Worm (Caenorhabditis elegans): Measurements from ENCODE around the gene Y81G3A.1.
A peak's percentile ranks its signal among the peaks of the same experiment; 100 is the strongest.
"Not testable (repeated sequence)": the region's sequence is repeated elsewhere in the genome, so short reads cannot be mapped to it uniquely, and the experiment has no call there.

Gene Y81G3A.1

DNA sequence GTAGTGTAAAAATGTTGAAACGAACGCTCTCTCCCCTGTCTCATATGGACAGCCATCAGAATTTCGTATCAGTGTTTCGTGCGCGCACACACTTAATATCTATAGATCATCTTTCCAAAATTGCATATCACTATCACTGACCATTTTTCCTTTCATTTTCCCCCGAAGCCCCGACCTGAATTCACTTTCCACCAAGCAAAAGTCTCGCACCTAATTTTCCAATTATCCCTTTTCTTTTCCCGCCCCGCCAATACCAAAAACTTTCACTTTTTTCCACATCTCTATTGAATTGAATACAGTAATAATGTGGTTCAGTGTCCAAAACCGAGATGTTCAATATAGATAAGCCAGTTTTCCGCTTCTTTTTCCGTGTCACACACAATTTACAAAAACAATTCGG, 30.3 kb downstream of the Y81G3A.1 start:
- TF ChIP-seq M03D4.4 (tag; optimal IDR thresholded peaks at IDR 0.05) = no peak
- peak; percentile 96 for TF ChIP-seq blmp-1 (tag; optimal IDR thresholded peaks at IDR 0.05)
- no peak for TF ChIP-seq ceh-43 (GFP tag; optimal IDR thresholded peaks at IDR 0.05)
- TF ChIP-seq lsy-2 (tag; optimal IDR thresholded peaks at IDR 0.05) = no peak
- TF ChIP-seq nhr-28 (tag; optimal IDR thresholded peaks at IDR 0.05) = no peak
- peak; percentile 49 for TF ChIP-seq ham-2 (GFP tag; optimal IDR thresholded peaks at IDR 0.05)
- peak; percentile 16 for TF ChIP-seq elt-3 (tag; optimal IDR thresholded peaks at IDR 0.05)

DNA sequence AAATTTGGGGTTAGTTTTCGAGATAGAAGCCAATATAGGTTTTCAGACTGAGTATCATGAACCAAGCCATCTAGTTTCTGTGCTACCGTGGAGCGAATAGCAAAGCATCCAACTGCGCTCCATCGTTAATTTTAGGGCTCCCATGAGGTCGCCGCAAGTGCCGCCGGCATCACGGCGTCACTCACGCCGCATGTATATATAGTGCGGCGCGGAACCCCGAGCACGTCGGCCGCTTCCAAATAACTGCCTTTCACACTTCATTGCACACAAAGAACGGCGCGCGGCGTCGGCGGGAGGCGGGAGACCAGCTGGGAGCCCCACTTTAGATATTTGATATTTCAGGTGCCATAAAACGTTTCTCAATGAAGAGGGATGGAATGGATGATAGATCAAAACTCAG, 33.7 kb downstream of the Y81G3A.1 start:
- no peak for TF ChIP-seq nhr-28 (tag; optimal IDR thresholded peaks at IDR 0.05)
- TF ChIP-seq elt-3 (tag; optimal IDR thresholded peaks at IDR 0.05) = no peak
- no peak for TF ChIP-seq zip-8 (tag; optimal IDR thresholded peaks at IDR 0.05)
- no peak for TF ChIP-seq lin-32 (GFP tag; optimal IDR thresholded peaks at IDR 0.05)
- no peak for TF ChIP-seq ceh-43 (GFP tag; optimal IDR thresholded peaks at IDR 0.05)
- no peak for TF ChIP-seq ceh-39 (tag; optimal IDR thresholded peaks at IDR 0.05)
- TF ChIP-seq mab-5 (tag; optimal IDR thresholded peaks at IDR 0.05) = no peak
- TF ChIP-seq snpc-4 (tag; optimal IDR thresholded peaks at IDR 0.05) = no peak
- no peak for TF ChIP-seq cnd-1 (tag; optimal IDR thresholded peaks at IDR 0.05)
- no peak for TF ChIP-seq elt-1 (tag; optimal IDR thresholded peaks at IDR 0.05; ENCODE audit: borderline replicate concordance, insufficient read depth)
- TF ChIP-seq unc-62 (GFP tag; optimal IDR thresholded peaks at IDR 0.05) = no peak
- TF ChIP-seq drap-1 (GFP tag; optimal IDR thresholded peaks at IDR 0.05) = no peak
- no peak for TF ChIP-seq ztf-11 (tag; optimal IDR thresholded peaks at IDR 0.05)
- no peak for TF ChIP-seq ces-1 (GFP tag; optimal IDR thresholded peaks at IDR 0.05)
- no peak for TF ChIP-seq nhr-12 (tag; optimal IDR thresholded peaks at IDR 0.05)
- no peak for TF ChIP-seq pha-4 (tag; optimal IDR thresholded peaks at IDR 0.05)
- TF ChIP-seq ceh-83 (GFP tag; optimal IDR thresholded peaks at IDR 0.05) = no peak

DNA sequence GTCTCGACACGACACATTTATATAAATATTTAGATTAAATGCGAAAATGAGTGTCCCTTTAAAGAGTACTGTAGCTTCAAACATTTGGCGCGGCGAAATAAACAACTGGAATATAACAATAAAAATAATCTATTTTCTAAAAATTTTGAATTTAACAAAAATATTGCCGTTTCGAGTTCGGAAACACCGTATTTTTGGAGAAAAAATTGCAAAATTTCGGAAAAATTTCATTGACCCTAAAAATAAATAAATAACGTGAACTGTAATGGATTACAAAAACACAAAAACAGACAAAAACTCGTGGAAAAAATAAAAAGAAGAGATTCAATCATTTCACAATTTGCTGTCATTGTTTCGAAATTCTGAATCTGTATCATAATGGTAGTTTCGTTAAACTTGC, 36.1 kb downstream of the Y81G3A.1 start, which contains the start of gene F42G4.2:
TSS of gene F42G4.2 (plus strand) at position 301 of the 400 bp plus-strand sequence.
- not testable (repeated sequence) for TF ChIP-seq ces-1 (GFP tag; optimal IDR thresholded peaks at IDR 0.05); cnd-1 (tag; optimal IDR thresholded peaks at IDR 0.05); tbx-8 (GFP tag; optimal IDR thresholded peaks at IDR 0.05)

DNA sequence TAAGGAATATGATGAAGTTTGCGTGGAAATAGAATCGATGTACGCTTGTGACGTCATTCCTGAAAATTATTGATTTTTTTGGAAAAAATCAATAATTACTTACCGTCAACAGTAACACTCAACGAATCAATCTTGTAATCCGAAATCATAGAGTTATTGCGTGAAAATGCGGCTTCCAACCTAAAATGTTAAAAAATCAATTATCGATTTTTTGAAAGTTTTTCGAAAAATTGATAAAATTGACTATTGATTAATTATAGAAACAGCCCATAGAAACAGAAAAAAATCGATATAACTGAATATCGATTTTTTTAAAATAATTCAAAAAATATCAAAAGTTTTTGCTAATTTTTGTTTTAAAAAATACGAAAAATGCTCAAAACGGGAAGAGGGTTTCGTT, 36.6 kb downstream of the Y81G3A.1 start, which contains the start of gene F42G4.7:
TSS of gene F42G4.7 (minus strand) at position 185 of the 400 bp plus-strand sequence.
- not testable (repeated sequence) for TF ChIP-seq unc-39, sptf-1, ceh-39 (tag; optimal IDR thresholded peaks at IDR 0.05)

DNA sequence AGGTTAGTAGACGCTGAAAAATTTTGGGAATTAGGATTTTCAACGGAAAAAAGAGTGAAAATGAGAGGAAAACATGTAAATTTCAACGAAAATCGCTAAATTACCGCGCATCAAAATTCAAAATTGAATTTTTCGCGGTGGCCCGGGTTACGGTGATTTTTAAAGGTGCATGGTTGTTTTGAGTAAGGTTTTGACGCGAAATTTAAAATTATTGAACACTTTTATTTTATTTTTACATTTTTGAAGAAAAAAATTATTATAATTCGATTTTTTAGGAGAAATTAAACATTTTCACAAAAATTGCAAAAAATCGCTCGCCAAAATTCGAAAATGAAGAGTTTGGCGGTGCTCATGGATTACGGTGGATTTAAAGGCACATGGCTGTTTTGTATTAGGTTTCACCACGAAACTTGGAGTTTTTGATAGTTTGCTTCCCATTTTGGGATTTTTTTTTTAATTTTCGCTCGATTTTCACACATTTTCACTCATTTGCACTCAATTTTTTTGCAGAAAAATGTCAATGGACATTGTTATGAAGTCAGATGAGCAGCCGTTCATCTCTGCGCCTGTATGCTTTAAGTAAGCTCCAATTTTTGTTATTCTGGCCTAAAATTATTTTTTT, 40.2 kb downstream of the Y81G3A.1 start, which contains the start of gene puf-6:
TSS of gene puf-6 (minus strand) at position 13 of the 622 bp plus-strand sequence.
- not testable (repeated sequence) for TF ChIP-seq blmp-1, pha-4, nhr-76 (tag; optimal IDR thresholded peaks at IDR 0.05)

DNA sequence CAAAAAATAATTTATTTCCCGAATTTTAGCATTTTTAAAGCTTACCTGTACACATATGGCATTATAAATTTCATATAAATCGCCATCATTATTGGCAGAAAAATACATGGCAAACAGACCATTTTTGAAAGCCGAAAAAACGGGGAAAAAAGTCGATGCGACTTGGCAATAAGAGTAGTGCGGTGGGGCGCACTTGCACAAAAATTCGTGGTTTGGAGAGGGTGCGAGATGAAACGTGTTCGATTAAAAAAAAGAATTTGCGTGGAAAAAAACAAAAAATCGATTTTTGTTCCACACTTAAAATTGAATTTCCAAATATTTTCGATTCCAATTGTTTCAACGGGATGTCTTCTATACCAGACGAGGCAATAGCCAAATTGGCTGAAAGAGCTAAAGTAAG, 47.0 kb downstream of the Y81G3A.1 start, which contains the start of gene F18A11.3:
TSS of gene F18A11.3 (minus strand) at position 125 of the 400 bp plus-strand sequence.
- TF ChIP-seq nhr-12 (tag; optimal IDR thresholded peaks at IDR 0.05) (no peak), ces-1 (GFP tag; optimal IDR thresholded peaks at IDR 0.05) (peak; percentile 2), nhr-76 (tag; optimal IDR thresholded peaks at IDR 0.05) (no peak), lsy-2 (tag; optimal IDR thresholded peaks at IDR 0.05) (peak; percentile 16), mep-1 (tag; optimal IDR thresholded peaks at IDR 0.05) (peak; percentile 42), ztf-11 (tag; optimal IDR thresholded peaks at IDR 0.05) (no peak)
